Worm (Caenorhabditis elegans) whole organism, mixed stage, embryonic: ENCODE results near the gene D2096.5.

Experiments used
- M03D4.4 ChIP-seq: sonication (generic microtip); optimal IDR thresholded peaks from 2 replicates; lab custom pipeline; 2017; ENCODE audit warnings: mild to moderate bottlenecking, missing genetic modification characterization, missing compliant biosample characterization
- bed-3 ChIP-seq: fragments of 200-800 bp; sonication (Bioruptor generic); optimal IDR thresholded peaks from 3 replicates; lab custom pipeline; 2018; ENCODE audit warnings: mild to moderate bottlenecking, missing genetic modification characterization, moderate library complexity, missing compliant biosample characterization
- ceh-39 ChIP-seq: fragments of 150-350 bp; optimal IDR thresholded peaks from 2 replicates; lab custom pipeline; 2014; ENCODE audit warnings: missing biosample characterization, missing genetic modification characterization
- ceh-43 ChIP-seq: fragments of 200-800 bp; sonication (Bioruptor generic); optimal IDR thresholded peaks from 2 replicates; lab custom pipeline; 2018; ENCODE audit warnings: mild to moderate bottlenecking, missing genetic modification characterization, moderate library complexity, missing compliant biosample characterization
- ceh-83 ChIP-seq: fragments of 200-800 bp; sonication (Bioruptor generic); optimal IDR thresholded peaks from 2 replicates; lab custom pipeline; 2018; ENCODE audit warnings: mild to moderate bottlenecking, missing genetic modification characterization, missing compliant biosample characterization
- ces-1 ChIP-seq: fragments of 150-350 bp; optimal IDR thresholded peaks from 2 replicates; lab custom pipeline; 2014; ENCODE audit warnings: missing biosample characterization, missing genetic modification reagents, missing genetic modification characterization
- cnd-1 ChIP-seq: fragments of 200-800 bp; sonication (Bioruptor generic); optimal IDR thresholded peaks from 2 replicates; lab custom pipeline; 2018; ENCODE audit warnings: mild to moderate bottlenecking, missing genetic modification characterization, missing compliant biosample characterization
- drap-1 ChIP-seq: fragments of 200-800 bp; sonication (Bioruptor generic); optimal IDR thresholded peaks from 3 replicates; lab custom pipeline; 2018; ENCODE audit warnings: mild to moderate bottlenecking, missing genetic modification characterization, missing compliant biosample characterization
- elt-3 ChIP-seq: fragments of 150-350 bp; optimal IDR thresholded peaks from 2 replicates; lab custom pipeline; 2014; ENCODE audit warnings: missing biosample characterization, missing genetic modification characterization
- flh-1 ChIP-seq: fragments of 200-800 bp; sonication (Bioruptor generic); optimal IDR thresholded peaks from 2 replicates; lab custom pipeline; 2018; ENCODE audit warnings: mild to moderate bottlenecking, missing genetic modification characterization, moderate library complexity, missing compliant biosample characterization
- ham-2 ChIP-seq: fragments of 200-800 bp; sonication (Bioruptor generic); optimal IDR thresholded peaks from 2 replicates; lab custom pipeline; 2018; ENCODE audit warnings: mild to moderate bottlenecking, missing genetic modification characterization, missing compliant biosample characterization
- hlh-1 ChIP-seq: fragments of 150-350 bp; optimal IDR thresholded peaks from 2 replicates; lab custom pipeline; 2014; ENCODE audit warnings: missing biosample characterization, missing genetic modification reagents, missing genetic modification characterization
- lin-13 ChIP-seq: fragments of 150-350 bp; optimal IDR thresholded peaks from 2 replicates; lab custom pipeline; 2014; ENCODE audit warnings: missing biosample characterization, missing genetic modification characterization
- lin-32 ChIP-seq: fragments of 200-800 bp; sonication (Bioruptor generic); optimal IDR thresholded peaks from 2 replicates; lab custom pipeline; 2018; ENCODE audit warnings: mild to moderate bottlenecking, missing genetic modification characterization, missing compliant biosample characterization
- lsy-2 ChIP-seq: fragments of 150-350 bp; optimal IDR thresholded peaks from 2 replicates; lab custom pipeline; 2014; ENCODE audit warnings: missing biosample characterization, missing genetic modification characterization
- mep-1 ChIP-seq: fragments of 150-350 bp; optimal IDR thresholded peaks from 2 replicates; lab custom pipeline; 2017; ENCODE audit warnings: missing biosample characterization, missing genetic modification reagents, missing genetic modification characterization, inconsistent platforms
- mls-2 ChIP-seq: sonication (generic microtip); optimal IDR thresholded peaks from 2 replicates; lab custom pipeline; 2016; ENCODE audit warnings: mild to moderate bottlenecking, missing genetic modification characterization, moderate library complexity, missing compliant biosample characterization
- nhr-12 ChIP-seq: fragments of 150-350 bp; optimal IDR thresholded peaks from 2 replicates; lab custom pipeline; 2014; ENCODE audit warnings: missing biosample characterization, missing genetic modification characterization
- nhr-2 ChIP-seq: fragments of 150-350 bp; optimal IDR thresholded peaks from 2 replicates; lab custom pipeline; 2014; ENCODE audit warnings: missing biosample characterization, missing genetic modification characterization
- nhr-237 ChIP-seq: fragments of 150-350 bp; optimal IDR thresholded peaks from 2 replicates; lab custom pipeline; 2014; ENCODE audit warnings: missing biosample characterization, missing genetic modification characterization
- nhr-28 ChIP-seq: fragments of 150-350 bp; optimal IDR thresholded peaks from 2 replicates; lab custom pipeline; 2014; ENCODE audit warnings: missing biosample characterization, missing genetic modification characterization
- nhr-76 ChIP-seq: sonication (generic microtip); optimal IDR thresholded peaks from 2 replicates; lab custom pipeline; 2017; ENCODE audit warnings: missing biosample characterization, missing genetic modification characterization
- pha-4 ChIP-seq: fragments of 150-350 bp; optimal IDR thresholded peaks from 2 replicates; lab custom pipeline; 2018; ENCODE audit warnings: missing biosample characterization, missing genetic modification reagents, missing genetic modification characterization
- snpc-4 ChIP-seq: fragments of 150-350 bp; optimal IDR thresholded peaks from 2 replicates; lab custom pipeline; 2014; ENCODE audit warnings: missing biosample characterization, missing genetic modification characterization
- tbx-8 ChIP-seq: fragments of 200-800 bp; sonication (Bioruptor generic); optimal IDR thresholded peaks from 2 replicates; lab custom pipeline; 2018; ENCODE audit warnings: mild to moderate bottlenecking, missing genetic modification characterization, moderate library complexity, missing compliant biosample characterization
- unc-120 ChIP-seq: sonication (generic microtip); optimal IDR thresholded peaks from 2 replicates; lab custom pipeline; 2017; ENCODE audit warnings: missing genetic modification characterization, missing compliant biosample characterization; ENCODE audit not compliant: poor library complexity, severe bottlenecking
- unc-39 ChIP-seq: fragments of 150-350 bp; optimal IDR thresholded peaks from 2 replicates; lab custom pipeline; 2014; ENCODE audit warnings: missing biosample characterization, missing genetic modification characterization
- unc-62 ChIP-seq: fragments of 150-350 bp; optimal IDR thresholded peaks from 2 replicates; lab custom pipeline; 2014; ENCODE audit warnings: missing biosample characterization, missing genetic modification reagents, missing genetic modification characterization
- zip-8 ChIP-seq: fragments of 150-350 bp; optimal IDR thresholded peaks from 2 replicates; lab custom pipeline; 2014; ENCODE audit warnings: missing biosample characterization, missing genetic modification characterization
- ztf-11 ChIP-seq: fragments of 150-350 bp; optimal IDR thresholded peaks from 2 replicates; lab custom pipeline; 2014; ENCODE audit warnings: missing biosample characterization, missing genetic modification characterization

Gene D2096.5

DNA sequence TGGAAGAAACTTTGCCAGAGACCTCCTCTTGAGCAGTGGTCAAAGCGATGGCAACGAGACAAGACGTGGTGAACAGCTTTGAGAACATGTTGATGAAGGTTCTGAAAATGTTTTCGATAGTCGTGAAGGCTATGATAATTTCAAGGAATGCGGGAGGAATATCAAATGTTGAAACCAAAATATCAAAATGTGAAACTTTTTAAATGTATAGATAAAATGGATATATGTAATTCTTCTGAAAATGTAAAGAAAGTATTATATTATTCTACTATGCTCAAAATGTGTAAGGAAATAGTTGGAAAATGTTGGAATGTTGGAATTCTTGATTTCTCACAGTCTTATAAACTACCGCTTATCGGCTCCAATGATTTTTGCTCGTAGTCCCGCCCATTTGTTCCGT, 9.6 kb upstream of the D2096.5 start, which contains the start of gene D2096.6:
TSS of gene D2096.6 (minus strand) at position 101 of the 400 bp plus-strand sequence.
- no peak for TF ChIP-seq nhr-2
- TF ChIP-seq unc-120 (tag; lab: Kevin White, UChicago) = no peak
- no peak for TF ChIP-seq ham-2 (GFP tag; lab: Kevin White, UChicago)
- TF ChIP-seq nhr-237 = no peak
- TF ChIP-seq hlh-1 (tag; lab: Kevin White, UChicago) = no peak
- TF ChIP-seq elt-3 (tag; lab: Kevin White, UChicago) = no peak
- TF ChIP-seq ceh-83 (GFP tag; lab: Kevin White, UChicago) = no peak
- TF ChIP-seq nhr-76 (tag; lab: Kevin White, UChicago) = no peak

DNA sequence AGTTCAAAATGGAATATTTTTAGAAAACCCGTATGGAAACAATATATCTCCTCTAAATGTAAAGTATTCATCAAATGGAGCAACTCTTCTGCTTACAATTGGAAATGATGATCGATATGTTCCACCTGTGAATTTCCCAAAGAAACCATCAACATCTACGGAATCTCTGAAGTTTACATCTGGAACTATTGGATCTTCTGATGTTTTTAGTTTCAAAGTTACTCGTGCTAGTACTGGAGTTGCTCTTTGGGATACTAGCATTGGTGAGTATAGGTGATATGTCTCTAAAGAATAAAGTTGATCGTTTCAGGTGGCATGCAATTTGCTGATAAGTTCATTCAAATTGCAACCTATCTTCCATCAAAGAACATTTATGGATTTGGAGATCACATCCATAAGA, 8.3 kb upstream of the D2096.5 start:
- no peak for TF ChIP-seq mep-1
- no peak for TF ChIP-seq ceh-39 (tag; lab: Kevin White, UChicago)
- TF ChIP-seq unc-62 (GFP tag; lab: Kevin White, UChicago) = no peak
- no peak for TF ChIP-seq pha-4
- TF ChIP-seq lin-32 = no peak
- TF ChIP-seq lsy-2 (tag; lab: Kevin White, UChicago) = no peak
- TF ChIP-seq bed-3 = no peak
- no peak for TF ChIP-seq ceh-43 (GFP tag; lab: Kevin White, UChicago)
- no peak for TF ChIP-seq unc-120 (tag; lab: Kevin White, UChicago)
- no peak for TF ChIP-seq ces-1 (GFP tag; lab: Kevin White, UChicago)
- TF ChIP-seq, all 35 proteins: peak for 0

DNA sequence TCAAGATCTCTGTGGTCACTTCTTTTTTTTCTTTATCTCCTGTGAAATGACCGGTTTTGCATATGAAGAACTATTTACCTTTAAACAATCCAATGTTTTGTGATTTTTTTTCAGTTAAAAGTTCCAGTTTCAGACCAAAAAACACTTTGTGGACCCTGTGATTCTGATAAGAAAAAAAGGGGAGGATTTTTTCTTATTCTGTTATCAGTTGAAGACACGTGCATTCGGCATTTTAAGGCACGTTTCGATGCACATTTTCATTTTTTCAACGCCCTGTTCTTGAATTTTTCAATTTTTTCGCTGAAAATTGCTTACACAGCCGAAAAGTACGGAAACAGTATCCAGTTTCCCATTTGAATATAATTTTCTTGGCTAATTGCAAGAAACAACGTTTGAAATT, 6.7 kb upstream of the D2096.5 start, which contains the start of gene aagr-1:
TSS of gene aagr-1 (plus strand) at position 227 of the 400 bp plus-strand sequence.
- no peak for TF ChIP-seq cnd-1
- no peak for TF ChIP-seq mls-2
- TF ChIP-seq lin-13 (tag; lab: Kevin White, UChicago) = no peak
- TF ChIP-seq flh-1 (GFP tag; lab: Kevin White, UChicago) = no peak
- TF ChIP-seq ces-1 (GFP tag; lab: Kevin White, UChicago) = no peak
- TF ChIP-seq ceh-39 (tag; lab: Kevin White, UChicago) = no peak
- no peak for TF ChIP-seq M03D4.4 (tag; lab: Kevin White, UChicago)
- no peak for TF ChIP-seq ceh-43 (GFP tag; lab: Kevin White, UChicago)
- no peak for TF ChIP-seq elt-3 (tag; lab: Kevin White, UChicago)
- no peak for TF ChIP-seq lsy-2 (tag; lab: Kevin White, UChicago)
- no peak for TF ChIP-seq nhr-237
- no peak for TF ChIP-seq ztf-11 (tag; lab: Kevin White, UChicago)

DNA sequence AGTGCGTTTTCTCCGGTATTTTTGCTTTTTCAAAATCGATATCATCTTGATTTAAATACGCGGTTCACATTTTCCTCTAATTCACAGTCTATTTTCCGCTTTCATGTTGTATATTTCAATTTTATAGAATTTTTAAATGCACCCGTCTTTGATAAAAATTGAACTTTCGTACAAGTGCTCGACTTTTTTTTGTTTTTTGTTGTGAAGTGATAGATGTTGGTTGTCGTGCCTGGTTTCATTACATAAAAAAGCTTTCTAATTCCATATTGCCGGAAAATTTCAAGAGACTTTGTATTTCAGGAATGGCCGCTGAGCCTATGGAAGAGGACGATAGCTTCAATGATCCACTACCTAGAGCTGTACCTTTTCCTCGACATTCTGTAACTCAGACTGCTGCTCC, 3.6 kb upstream of the D2096.5 start, which contains the start of gene D2096.12:
TSS of gene D2096.12 (plus strand) at position 301 of the 400 bp plus-strand sequence.
- TF ChIP-seq nhr-12 (tag; lab: Kevin White, UChicago) (no peak), nhr-28 (tag; lab: Kevin White, UChicago) (no peak), drap-1 (no peak), nhr-2 (no peak), lsy-2 (tag; lab: Kevin White, UChicago) (no peak), lin-13 (tag; lab: Kevin White, UChicago) (no peak), ces-1 (GFP tag; lab: Kevin White, UChicago) (no peak), ztf-11 (tag; lab: Kevin White, UChicago) (no peak), ceh-43 (GFP tag; lab: Kevin White, UChicago) (no peak), mls-2 (no peak), lin-32 (no peak), zip-8 (no peak), nhr-76 (tag; lab: Kevin White, UChicago) (no peak)

DNA sequence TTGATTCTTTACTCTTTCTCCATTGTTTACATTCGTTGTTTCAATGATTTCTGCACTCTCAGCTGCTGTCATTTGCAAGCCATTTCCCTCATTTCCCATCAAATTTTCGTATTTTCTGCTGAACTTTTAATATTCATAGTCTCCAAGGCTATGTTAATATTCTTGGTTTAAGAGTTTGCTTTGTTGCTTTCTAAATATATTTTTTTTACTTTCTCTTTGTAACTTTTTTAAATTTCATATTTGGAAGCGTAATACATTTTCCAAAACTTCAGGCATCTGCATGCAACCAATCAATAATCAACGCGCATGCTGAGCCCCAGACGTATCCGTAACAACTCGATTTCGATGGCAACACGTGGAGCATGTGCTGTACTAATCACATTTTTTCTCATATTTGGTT, 1.3 kb upstream of the D2096.5 start, which contains the start of gene sqv-1:
TSS of gene sqv-1 (plus strand) at position 301 of the 400 bp plus-strand sequence.
- TF ChIP-seq snpc-4 = no peak
- TF ChIP-seq zip-8 = no peak
- no peak for TF ChIP-seq nhr-12 (tag; lab: Kevin White, UChicago)
- TF ChIP-seq unc-39 = no peak
- TF ChIP-seq mep-1 = no peak
- no peak for TF ChIP-seq elt-3 (tag; lab: Kevin White, UChicago)
- no peak for TF ChIP-seq tbx-8 (GFP tag; lab: Kevin White, UChicago)
- TF ChIP-seq cnd-1 = no peak
- TF ChIP-seq lsy-2 (tag; lab: Kevin White, UChicago) = no peak
- TF ChIP-seq ztf-11 (tag; lab: Kevin White, UChicago) = no peak
- no peak for TF ChIP-seq unc-120 (tag; lab: Kevin White, UChicago)
- no peak for TF ChIP-seq lin-13 (tag; lab: Kevin White, UChicago)
- TF ChIP-seq ceh-83 (GFP tag; lab: Kevin White, UChicago) = no peak
